Fruit fly (Drosophila melanogaster) whole organism, adult: ENCODE data around the gene CG3792.

Experiments
- CG11617 ChIP-seq: fragments of 200-800 bp; sonication (Bioruptor generic); optimal IDR thresholded peaks from 2 replicates; lab custom pipeline; 2017; ENCODE audit warnings: mild to moderate bottlenecking, missing biosample characterization, missing genetic modification reagents, missing genetic modification characterization
- CG12768 ChIP-seq: fragments of 200-800 bp; sonication (Bioruptor generic); optimal IDR thresholded peaks from 2 replicates; lab custom pipeline; 2017; ENCODE audit warnings: missing biosample characterization, missing genetic modification characterization, mild to moderate bottlenecking, moderate library complexity, missing genetic modification reagents
- CG14711 ChIP-seq: fragments of 200-800 bp; sonication (Bioruptor generic); optimal IDR thresholded peaks from 2 replicates; lab custom pipeline; 2018; ENCODE audit warnings: missing biosample characterization, mild to moderate bottlenecking, missing genetic modification characterization, moderate library complexity
- CG1620 ChIP-seq: fragments of 200-800 bp; sonication (Bioruptor generic); optimal IDR thresholded peaks from 2 replicates; lab custom pipeline; 2016; ENCODE audit warnings: missing biosample characterization, missing genetic modification characterization
- CG33017 ChIP-seq: fragments of 200-800 bp; sonication (Bioruptor generic); optimal IDR thresholded peaks from 2 replicates; lab custom pipeline; 2018; ENCODE audit warnings: missing biosample characterization, mild to moderate bottlenecking, missing genetic modification characterization, moderate library complexity
- CG5204 ChIP-seq: fragments of 200-800 bp; sonication (Bioruptor generic); optimal IDR thresholded peaks from 2 replicates; lab custom pipeline; 2016; ENCODE audit warnings: missing biosample characterization, missing genetic modification characterization
- CG7045 ChIP-seq: fragments of 200-800 bp; sonication (Bioruptor generic); optimal IDR thresholded peaks from 2 replicates; lab custom pipeline; 2017; ENCODE audit warnings: missing biosample characterization, mild to moderate bottlenecking, missing genetic modification characterization
- CG7101 ChIP-seq: fragments of 200-800 bp; sonication (Bioruptor generic); optimal IDR thresholded peaks from 2 replicates; lab custom pipeline; 2018; ENCODE audit warnings: missing biosample characterization, mild to moderate bottlenecking, missing genetic modification characterization, moderate library complexity
- Clk ChIP-seq: fragments of 200-800 bp; sonication (Bioruptor generic); optimal IDR thresholded peaks from 2 replicates; lab custom pipeline; 2017; ENCODE audit warnings: missing biosample characterization, missing genetic modification characterization
- Crg-1 ChIP-seq: fragments of 200-800 bp; sonication (Bioruptor generic); optimal IDR thresholded peaks from 2 replicates; lab custom pipeline; 2016; ENCODE audit warnings: missing biosample characterization, missing genetic modification characterization
- Hr96 ChIP-seq: fragments of 200-800 bp; sonication (Bioruptor generic); optimal IDR thresholded peaks from 2 replicates; lab custom pipeline; 2016; ENCODE audit warnings: missing biosample characterization, missing genetic modification characterization
- Mnt ChIP-seq: fragments of 200-800 bp; sonication (Bioruptor generic); optimal IDR thresholded peaks from 2 replicates; lab custom pipeline; 2016; ENCODE audit warnings: missing biosample characterization, mild to moderate bottlenecking, missing genetic modification characterization
- bab1 ChIP-seq: fragments of 200-800 bp; sonication (Bioruptor generic); optimal IDR thresholded peaks from 3 replicates; lab custom pipeline; 2019; ENCODE audit warnings: missing biosample characterization, mild to moderate bottlenecking, missing genetic modification characterization, moderate library complexity
- cic ChIP-seq: fragments of 200-800 bp; sonication (Bioruptor generic); optimal IDR thresholded peaks from 2 replicates; lab custom pipeline; 2017; ENCODE audit warnings: missing biosample characterization, mild to moderate bottlenecking, missing genetic modification characterization, moderate library complexity
- cnc ChIP-seq, 2 experiments: fragments of >200 bp; optimal IDR thresholded peaks; 2 replicates each; lab custom pipeline; 2017
- kay ChIP-seq: fragments of 200-800 bp; sonication (Bioruptor generic); peaks from one replicate; lab custom pipeline; 2016; ENCODE audit warnings: missing biosample characterization, missing genetic modification characterization, borderline replicate concordance
- ovo ChIP-seq: fragments of 200-800 bp; sonication (Bioruptor generic); optimal IDR thresholded peaks from 2 replicates; lab custom pipeline; 2016; ENCODE audit warnings: missing biosample characterization, missing genetic modification characterization
- pad ChIP-seq: fragments of 200-800 bp; sonication (Bioruptor generic); optimal IDR thresholded peaks from 3 replicates; lab custom pipeline; 2017; ENCODE audit warnings: missing biosample characterization, missing genetic modification characterization, mild to moderate bottlenecking, moderate library complexity, missing genetic modification reagents
- tj ChIP-seq: fragments of 200-800 bp; sonication (Bioruptor generic); optimal IDR thresholded peaks from 3 replicates; lab custom pipeline; 2017; ENCODE audit warnings: missing biosample characterization, mild to moderate bottlenecking, missing genetic modification characterization, moderate library complexity
- toe ChIP-seq: fragments of 200-800 bp; sonication (Bioruptor generic); optimal IDR thresholded peaks from 2 replicates; lab custom pipeline; 2016; ENCODE audit warnings: missing biosample characterization, missing genetic modification characterization

CG3792 gene

DNA sequence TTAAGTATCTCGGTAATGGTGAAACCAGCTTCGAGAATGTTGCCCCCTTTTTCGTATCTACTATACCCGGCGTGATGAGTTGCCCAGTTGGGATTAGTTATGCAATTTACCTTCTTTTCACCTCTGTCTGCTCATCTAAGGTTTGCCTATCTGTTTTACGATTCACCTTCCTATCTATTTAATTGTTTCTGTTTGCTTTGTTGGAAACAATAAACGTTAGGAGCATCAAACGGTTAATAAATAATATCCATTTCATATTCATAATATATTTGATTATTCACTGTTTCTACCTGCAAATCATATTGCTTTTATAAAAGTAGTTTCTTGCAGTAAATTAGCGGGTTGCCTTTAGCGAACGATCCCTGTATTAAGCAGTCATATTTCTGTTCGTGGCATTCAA is 30.1 kb downstream of the CG3792 start:
- TF ChIP-seq ovo (GFP tag; lab: Kevin White, UChicago) (peak; percentile 25), CG14711 (peak; percentile 53), cic (GFP tag; lab: Kevin White, UChicago) (peak; percentile 65), CG5204 (GFP tag; lab: Kevin White, UChicago) (no peak), pad (GFP tag; lab: Kevin White, UChicago) (peak; percentile 22), CG7101 (tag; lab: Kevin White, UChicago) (peak; percentile 65), CG1620 (GFP tag; lab: Kevin White, UChicago) (no peak), CG7045 (GFP tag; lab: Kevin White, UChicago) (peak; percentile 39), CG11617 (GFP tag; lab: Kevin White, UChicago) (peak; percentile 13), CG33017 (tag; lab: Kevin White, UChicago) (peak; percentile 76), Clk (GFP tag; lab: Kevin White, UChicago) (no peak), Mnt (GFP tag; lab: Kevin White, UChicago) (no peak), bab1 (GFP tag; lab: Kevin White, UChicago) (peak; percentile 40), toe (GFP tag; lab: Kevin White, UChicago) (no peak), kay (GFP tag; lab: Kevin White, UChicago) (no peak), Crg-1 (no peak), CG12768 (GFP tag; lab: Kevin White, UChicago) (peak; percentile 60), Hr96 (GFP tag; lab: Kevin White, UChicago) (no peak), tj (GFP tag; lab: Kevin White, UChicago) (peak; percentile 4), cnc (optimal IDR thresholded peaks at IDR 0.05; lab: Kevin White, UChicago) (no peak)

DNA sequence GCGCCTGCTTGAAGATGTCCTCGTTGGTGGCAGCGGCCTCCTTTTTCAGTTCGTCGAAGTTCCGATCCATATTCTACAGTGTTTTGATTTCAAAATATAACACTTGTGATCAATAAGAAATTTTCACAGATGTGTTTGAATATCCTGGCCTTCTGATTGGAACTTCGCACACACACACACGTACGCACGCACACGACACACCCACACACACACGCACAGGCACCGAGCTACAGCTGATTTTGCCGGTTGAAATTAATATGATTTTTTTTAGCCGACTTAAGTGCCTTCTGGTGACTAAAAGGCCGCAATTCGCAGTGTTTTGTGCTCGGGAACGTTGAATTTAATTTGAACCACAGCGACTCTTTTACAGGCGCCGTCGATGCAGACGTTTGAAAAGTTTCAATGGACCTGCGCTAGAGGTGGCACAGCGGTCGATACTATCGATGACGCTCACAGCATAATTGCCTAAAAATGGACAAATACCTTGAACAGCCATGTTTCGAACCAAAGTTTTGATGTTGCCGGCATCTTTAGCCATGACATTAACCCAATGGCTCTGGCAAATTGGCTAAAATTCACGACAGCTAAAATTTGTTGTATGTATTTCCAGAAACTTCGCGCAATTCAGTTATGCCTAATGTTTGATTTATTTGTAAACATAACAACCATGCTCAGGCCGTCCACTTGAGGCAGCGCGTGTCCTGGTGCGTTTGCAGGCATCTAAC is 32.4 kb downstream of the CG3792 start, which contains the start of gene Rtnl1:
Gene Rtnl1 (minus strand): TSS at position 415 of the 725 bp plus-strand sequence.
- TF ChIP-seq kay (GFP tag; lab: Kevin White, UChicago) (no peak), toe (GFP tag; lab: Kevin White, UChicago) (no peak), bab1 (GFP tag; lab: Kevin White, UChicago) (peak; percentile 81), pad (GFP tag; lab: Kevin White, UChicago) (peak; percentile 22), CG7101 (tag; lab: Kevin White, UChicago) (peak; percentile 17), Crg-1 (peak; percentile 33), CG11617 (GFP tag; lab: Kevin White, UChicago) (peak; percentile 11), CG33017 (tag; lab: Kevin White, UChicago) (peak; percentile 34), Hr96 (GFP tag; lab: Kevin White, UChicago) (no peak), Clk (GFP tag; lab: Kevin White, UChicago) (peak; percentile 15), CG14711 (peak; percentile 33), tj (GFP tag; lab: Kevin White, UChicago) (peak; percentile 28), CG12768 (GFP tag; lab: Kevin White, UChicago) (peak; percentile 26), cic (GFP tag; lab: Kevin White, UChicago) (peak; percentile 70), Mnt (GFP tag; lab: Kevin White, UChicago) (peak; percentile 42), CG7045 (GFP tag; lab: Kevin White, UChicago) (no peak), ovo (GFP tag; lab: Kevin White, UChicago) (no peak), CG1620 (GFP tag; lab: Kevin White, UChicago) (peak; percentile 66), cnc (optimal IDR thresholded peaks at IDR 0.05; lab: Kevin White, UChicago) (no peak), CG5204 (GFP tag; lab: Kevin White, UChicago) (no peak)

DNA sequence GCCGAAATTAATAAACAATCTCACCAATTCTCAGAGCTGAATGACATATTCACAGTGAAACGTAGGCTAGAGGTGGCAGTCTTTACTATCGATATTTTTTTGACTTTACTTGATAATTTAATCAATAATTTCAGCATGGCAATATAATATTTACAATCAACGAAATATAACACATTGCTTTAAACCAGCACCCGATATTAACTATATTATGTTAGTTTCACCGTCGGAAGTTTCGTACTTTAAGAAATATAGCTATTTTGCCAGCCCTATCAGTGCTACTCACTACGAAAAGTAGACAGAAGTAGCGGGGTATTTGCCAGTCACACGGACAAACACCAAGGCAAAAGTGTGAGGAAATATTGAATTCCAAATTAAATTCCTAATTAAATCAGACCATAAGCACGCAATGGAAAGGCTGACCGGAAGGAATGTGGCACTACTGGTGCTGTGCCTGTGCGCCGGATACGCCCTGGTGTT is 33.7 kb downstream of the CG3792 start, which contains the start of the genes CG31917, Tfb5 and SelT:
Gene CG31917 (minus strand): TSS at position 51 of the 477 bp plus-strand sequence.
Gene Tfb5 (minus strand): TSS at position 51 of the 477 bp plus-strand sequence.
Gene SelT (plus strand): TSS at position 139 of the 477 bp plus-strand sequence.
- peak; percentile 52 for TF ChIP-seq ovo (GFP tag; lab: Kevin White, UChicago)
- TF ChIP-seq tj (GFP tag; lab: Kevin White, UChicago), result peak; percentile 49
- peak; percentile 37 for TF ChIP-seq CG33017 (tag; lab: Kevin White, UChicago)
- no peak for TF ChIP-seq kay (GFP tag; lab: Kevin White, UChicago)
- TF ChIP-seq CG5204 (GFP tag; lab: Kevin White, UChicago), result no peak
- TF ChIP-seq CG1620 (GFP tag; lab: Kevin White, UChicago), result peak; percentile 78
- peak; percentile 58 for TF ChIP-seq CG14711
- TF ChIP-seq Crg-1, result peak; percentile 52
- TF ChIP-seq bab1 (GFP tag; lab: Kevin White, UChicago), result peak; percentile 83
- TF ChIP-seq cic (GFP tag; lab: Kevin White, UChicago), result no peak
- peak; percentile 71 for TF ChIP-seq Hr96 (GFP tag; lab: Kevin White, UChicago)
- peak; percentile 20 for TF ChIP-seq Clk (GFP tag; lab: Kevin White, UChicago)
- TF ChIP-seq CG12768 (GFP tag; lab: Kevin White, UChicago), result peak; percentile 55
- peak; percentile 73 for TF ChIP-seq CG11617 (GFP tag; lab: Kevin White, UChicago)
- TF ChIP-seq Mnt (GFP tag; lab: Kevin White, UChicago), result peak; percentile 56
- peak; percentile 61 for TF ChIP-seq CG7045 (GFP tag; lab: Kevin White, UChicago)
- peak; percentile 85 for TF ChIP-seq pad (GFP tag; lab: Kevin White, UChicago)
- TF ChIP-seq toe (GFP tag; lab: Kevin White, UChicago), result peak; percentile 82
- no peak for TF ChIP-seq cnc (optimal IDR thresholded peaks at IDR 0.05; lab: Kevin White, UChicago)
- TF ChIP-seq CG7101 (tag; lab: Kevin White, UChicago), result peak; percentile 73

DNA sequence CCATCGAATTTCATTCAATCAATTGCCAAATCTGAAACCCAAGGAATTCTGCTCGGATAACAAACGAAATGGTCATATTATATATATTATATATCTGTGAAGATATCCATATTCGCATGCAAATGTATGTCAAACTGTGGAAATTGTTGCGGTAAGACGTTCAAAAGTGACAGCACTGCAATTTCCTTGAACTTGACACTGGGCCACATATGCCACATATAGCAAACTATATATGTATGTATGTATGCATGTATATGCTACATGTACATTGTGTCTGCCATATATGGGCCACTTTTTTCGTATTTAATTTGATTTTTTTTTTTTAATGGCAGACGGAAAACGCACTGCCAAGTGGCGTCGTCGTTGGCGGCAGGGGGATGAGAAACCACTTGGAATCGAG is 43.4 kb downstream of the CG3792 start:
- peak; percentile 91 for TF ChIP-seq tj (GFP tag; lab: Kevin White, UChicago)
- TF ChIP-seq Hr96 (GFP tag; lab: Kevin White, UChicago), result no peak

DNA sequence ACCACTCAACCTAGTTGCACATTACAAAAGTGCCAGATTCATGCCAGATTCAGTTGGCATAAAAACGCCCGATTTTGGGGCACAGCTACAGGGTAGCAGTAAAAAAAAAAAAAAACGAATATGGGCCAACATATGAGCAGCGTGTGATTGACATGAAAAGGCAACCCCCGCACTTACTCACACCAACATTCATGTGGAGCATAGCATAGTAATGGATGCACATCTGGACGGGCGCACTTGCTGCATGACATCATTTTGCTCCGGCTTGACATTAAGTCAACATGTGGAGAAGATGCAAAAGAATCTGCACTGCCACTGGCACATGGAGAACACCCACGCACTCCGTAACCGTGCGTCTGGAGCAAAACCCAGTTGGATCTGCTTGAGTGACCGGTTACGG is 45.5 kb downstream of the CG3792 start:
- TF ChIP-seq CG11617 (GFP tag; lab: Kevin White, UChicago), result no peak
- TF ChIP-seq Crg-1, result no peak
- no peak for TF ChIP-seq toe (GFP tag; lab: Kevin White, UChicago)
- TF ChIP-seq kay (GFP tag; lab: Kevin White, UChicago), result no peak
- no peak for TF ChIP-seq CG33017 (tag; lab: Kevin White, UChicago)
- no peak for TF ChIP-seq cnc (optimal IDR thresholded peaks at IDR 0.05; lab: Kevin White, UChicago)
- TF ChIP-seq pad (GFP tag; lab: Kevin White, UChicago), result no peak
- no peak for TF ChIP-seq ovo (GFP tag; lab: Kevin White, UChicago)
- TF ChIP-seq CG1620 (GFP tag; lab: Kevin White, UChicago), result no peak
- no peak for TF ChIP-seq CG14711
- no peak for TF ChIP-seq Mnt (GFP tag; lab: Kevin White, UChicago)
